Worm (Caenorhabditis elegans): ENCODE data around the gene F17C8.3.
"Not testable (repeated sequence)": the region's sequence is repeated elsewhere in the genome, so short reads cannot be mapped to it uniquely, and the experiment has no call there.

Gene F17C8.3

ce11 chrIII:4734056-4734455, 2.3 kb downstream of the F17C8.3 start, which contains the start of gene F17C8.9:
TSS of gene F17C8.9 (plus strand) at chrIII:4734356.
- TF ChIP-seq unc-62 (GFP tag; optimal IDR thresholded peaks at IDR 0.05) = no peak
- no peak for TF ChIP-seq skn-1 (tag; optimal IDR thresholded peaks at IDR 0.05)
- no peak for TF ChIP-seq elt-3 (tag; optimal IDR thresholded peaks at IDR 0.05)
- TF ChIP-seq tbx-2 (tag; optimal IDR thresholded peaks at IDR 0.05) = no peak
- no peak for TF ChIP-seq nhr-11 (tag; optimal IDR thresholded peaks at IDR 0.05)
- no peak for TF ChIP-seq sea-2 (GFP tag; optimal IDR thresholded peaks at IDR 0.05)

ce11 chrIII:4735443-4735842, 3.7 kb downstream of the F17C8.3 start, which contains the start of gene F17C8.7:
TSS of gene F17C8.7 (plus strand) at chrIII:4735743.
- TF ChIP-seq nhr-77 (tag; optimal IDR thresholded peaks at IDR 0.05) (no peak), mdl-1 (tag; optimal IDR thresholded peaks at IDR 0.05) (no peak), ama-1 (optimal IDR thresholded peaks at IDR 0.05) (no peak), daf-12 (tag; optimal IDR thresholded peaks at IDR 0.05) (no peak), skn-1 (tag; optimal IDR thresholded peaks at IDR 0.05) (no peak), nhr-43 (tag; optimal IDR thresholded peaks at IDR 0.05; ENCODE audit: poor library complexity, severe bottlenecking) (no peak), egl-27 (tag; optimal IDR thresholded peaks at IDR 0.05) (no peak), unc-62 (GFP tag; optimal IDR thresholded peaks at IDR 0.05) (no peak), nfya-1 (tag; optimal IDR thresholded peaks at IDR 0.05; ENCODE audit: insufficient read depth) (no peak), fkh-2 (tag; optimal IDR thresholded peaks at IDR 0.05) (no peak), elt-2 (tag; optimal IDR thresholded peaks at IDR 0.05) (no peak), pha-4 (tag; optimal IDR thresholded peaks at IDR 0.05) (no peak), nhr-28 (tag; optimal IDR thresholded peaks at IDR 0.05) (no peak), lsy-12 (tag; optimal IDR thresholded peaks at IDR 0.05) (no peak), ztf-4 (tag; optimal IDR thresholded peaks at IDR 0.05) (no peak), ceh-16 (tag; optimal IDR thresholded peaks at IDR 0.05) (no peak), hmg-11 (tag; optimal IDR thresholded peaks at IDR 0.05) (no peak), zag-1 (tag; optimal IDR thresholded peaks at IDR 0.05) (no peak), jun-1 (tag; optimal IDR thresholded peaks at IDR 0.05) (no peak)

DNA sequence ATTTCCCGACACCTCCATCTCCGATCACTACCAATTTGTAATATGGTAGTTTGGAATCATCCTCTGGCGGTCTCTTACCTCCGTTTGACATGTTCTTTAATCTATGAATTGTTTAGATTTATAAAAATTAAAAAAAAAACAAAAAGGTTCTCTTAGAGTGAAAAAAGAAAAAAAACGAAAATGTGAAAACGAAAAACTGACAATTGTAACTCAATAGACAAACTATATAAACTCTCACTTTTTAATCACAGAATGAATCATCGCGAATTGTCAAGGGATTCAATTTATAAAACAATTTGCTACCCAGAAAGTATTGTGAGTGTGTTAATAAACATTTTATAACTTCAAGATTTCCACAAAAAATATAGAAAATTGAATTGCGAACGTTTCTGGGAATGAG, 8.2 kb downstream of the F17C8.3 start, which contains the start of gene ras-2:
Gene ras-2, minus strand, starts transcription at position 101 of the 400 bp plus-strand sequence.
- TF ChIP-seq pha-4 (tag; optimal IDR thresholded peaks at IDR 0.05) (no peak), lin-39 (tag; optimal IDR thresholded peaks at IDR 0.05) (no peak), eor-1 (tag; optimal IDR thresholded peaks at IDR 0.05) (no peak), nhr-237 (tag; optimal IDR thresholded peaks at IDR 0.05) (no peak), nfya-1 (tag; optimal IDR thresholded peaks at IDR 0.05; ENCODE audit: insufficient read depth) (no peak), lsy-12 (tag; optimal IDR thresholded peaks at IDR 0.05) (no peak), nhr-23 (tag; optimal IDR thresholded peaks at IDR 0.05) (no peak), mml-1 (tag; optimal IDR thresholded peaks at IDR 0.05) (no peak), nhr-28 (tag; optimal IDR thresholded peaks at IDR 0.05) (no peak)

DNA sequence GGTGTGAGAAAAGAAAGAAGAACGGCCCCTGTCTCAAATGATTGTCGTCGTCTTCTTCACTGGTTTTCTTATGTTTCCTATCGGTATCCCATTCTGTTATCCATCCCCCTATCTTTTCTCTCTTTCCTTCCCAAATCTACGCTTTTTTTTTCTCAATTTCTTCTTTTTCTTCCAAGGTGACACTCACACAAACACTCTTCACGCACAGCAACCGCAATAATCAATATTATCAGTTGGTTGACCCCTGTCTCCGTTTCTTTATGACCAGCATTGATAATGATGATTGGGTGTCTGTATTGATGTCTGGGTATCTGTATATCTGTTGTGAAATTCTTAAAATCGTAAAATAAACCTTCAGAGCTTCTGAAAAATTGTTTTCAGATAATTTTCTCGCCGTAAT, 9.1 kb downstream of the F17C8.3 start:
- TF ChIP-seq nfya-1 (tag; optimal IDR thresholded peaks at IDR 0.05; ENCODE audit: insufficient read depth) = peak; percentile 48
- no peak for TF ChIP-seq nhr-67 (tag; optimal IDR thresholded peaks at IDR 0.05)
- no peak for TF ChIP-seq fos-1 (tag; optimal IDR thresholded peaks at IDR 0.05)
- no peak for TF ChIP-seq nhr-43 (tag; optimal IDR thresholded peaks at IDR 0.05; ENCODE audit: poor library complexity, severe bottlenecking)
- no peak for TF ChIP-seq ztf-4 (tag; optimal IDR thresholded peaks at IDR 0.05)
- no peak for TF ChIP-seq nhr-25 (tag; optimal IDR thresholded peaks at IDR 0.05)
- TF ChIP-seq lin-39 (tag; optimal IDR thresholded peaks at IDR 0.05) = peak; percentile 8
- peak; percentile 45 for TF ChIP-seq ceh-28 (tag; optimal IDR thresholded peaks at IDR 0.05)
- no peak for TF ChIP-seq egl-27 (tag; optimal IDR thresholded peaks at IDR 0.05)
- TF ChIP-seq ama-1 (optimal IDR thresholded peaks at IDR 0.05) = no peak
- TF ChIP-seq nhr-28 (tag; optimal IDR thresholded peaks at IDR 0.05) = no peak
- TF ChIP-seq nhr-77 (tag; optimal IDR thresholded peaks at IDR 0.05) = no peak
- TF ChIP-seq nhr-23 (tag; optimal IDR thresholded peaks at IDR 0.05) = peak; percentile 63
- TF ChIP-seq elt-2 (tag; optimal IDR thresholded peaks at IDR 0.05) = peak; percentile 31
- TF ChIP-seq ztf-11 (tag; optimal IDR thresholded peaks at IDR 0.05) = no peak

DNA sequence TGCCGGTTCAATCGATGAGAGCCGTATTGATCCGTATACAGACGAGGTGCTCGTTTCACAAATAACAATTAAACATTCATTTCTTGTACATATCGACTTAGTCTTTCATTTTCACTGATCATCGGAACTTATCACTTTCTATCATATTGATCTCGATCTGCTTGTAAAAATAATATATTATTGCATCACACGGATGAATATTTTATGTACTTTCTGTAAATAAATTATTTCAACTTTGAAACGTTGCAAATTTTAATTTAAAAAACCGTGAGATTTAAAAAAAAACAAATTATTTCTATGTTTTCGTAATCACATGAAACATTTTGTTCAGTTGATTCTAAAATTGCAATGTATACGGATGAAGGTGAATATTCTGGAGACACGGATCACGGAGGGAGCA, 10.9 kb downstream of the F17C8.3 start, which contains the start of gene twk-6:
Gene twk-6, plus strand, starts transcription at position 301 of the 400 bp plus-strand sequence.
- TF ChIP-seq mdl-1, ztf-4, snpc-4 (tag; optimal IDR thresholded peaks at IDR 0.05): not testable (repeated sequence)

All from whole organism, L3 larva.